Fruit fly (Drosophila melanogaster) whole organism, prepupa: ENCODE data around the gene rtp.

Source experiments
- Blimp-1 ChIP-seq: fragments of 200-800 bp; sonication (Bioruptor generic); optimal IDR thresholded peaks from 3 replicates; lab custom pipeline; 2017; ENCODE audit warnings: missing biosample characterization, missing genetic modification characterization, mild to moderate bottlenecking, moderate library complexity, missing genetic modification reagents
- CG10631 ChIP-seq: fragments of 200-800 bp; sonication (Bioruptor generic); optimal IDR thresholded peaks from 2 replicates; lab custom pipeline; 2016; ENCODE audit warnings: missing biosample characterization, missing genetic modification characterization
- CG10669 ChIP-seq: fragments of 200-800 bp; sonication (Bioruptor generic); optimal IDR thresholded peaks from 3 replicates; lab custom pipeline; 2018; ENCODE audit warnings: missing biosample characterization, mild to moderate bottlenecking, missing genetic modification characterization, moderate library complexity
- CG11294 ChIP-seq: fragments of 200-800 bp; sonication (Bioruptor generic); IDR thresholded peaks from 2 replicates; pipeline ENCODE4 v1.3.6; 2022; ENCODE audit warnings: missing biosample characterization, missing genetic modification characterization
- CG11762 ChIP-seq: fragments of 200-800 bp; sonication (Bioruptor generic); optimal IDR thresholded peaks from 3 replicates; lab custom pipeline; 2016; ENCODE audit warnings: missing biosample characterization, missing genetic modification characterization; ENCODE audit not compliant: insufficient read depth
- CG15336 ChIP-seq: fragments of 200-800 bp; sonication (Bioruptor generic); IDR thresholded peaks from 2 replicates; pipeline ENCODE4 v1.3.6; 2022; ENCODE audit warnings: missing biosample characterization, missing genetic modification characterization
- CG1621 ChIP-seq: fragments of 200-800 bp; sonication (Bioruptor generic); optimal IDR thresholded peaks from 3 replicates; lab custom pipeline; 2018; ENCODE audit warnings: missing biosample characterization, mild to moderate bottlenecking, missing genetic modification characterization
- CG31627 ChIP-seq: fragments of 200-800 bp; sonication (Bioruptor generic); optimal IDR thresholded peaks from 3 replicates; lab custom pipeline; 2016; ENCODE audit warnings: missing biosample characterization, missing genetic modification characterization
- CG34406 ChIP-seq: fragments of 200-800 bp; sonication (Bioruptor generic); optimal IDR thresholded peaks from 3 replicates; lab custom pipeline; 2016; ENCODE audit warnings: missing biosample characterization, missing genetic modification characterization
- CG3919 ChIP-seq: fragments of 200-800 bp; sonication (Bioruptor generic); optimal IDR thresholded peaks from 3 replicates; lab custom pipeline; 2016; ENCODE audit warnings: missing biosample characterization, missing genetic modification characterization
- CG6163 ChIP-seq: fragments of 200-800 bp; sonication (Bioruptor generic); IDR thresholded peaks from 3 replicates; pipeline ENCODE4 v1.3.6; 2022; ENCODE audit warnings: missing biosample characterization, missing genetic modification characterization
- CG6792 ChIP-seq: fragments of 200-800 bp; sonication (Bioruptor generic); optimal IDR thresholded peaks from 3 replicates; lab custom pipeline; 2016; ENCODE audit warnings: missing biosample characterization, missing genetic modification characterization
- CG6808 ChIP-seq: fragments of 200-800 bp; sonication (Bioruptor generic); optimal IDR thresholded peaks from 3 replicates; lab custom pipeline; 2017; ENCODE audit warnings: missing biosample characterization, missing genetic modification characterization, mild to moderate bottlenecking, moderate library complexity, missing genetic modification reagents
- CG6854 ChIP-seq: fragments of 200-800 bp; sonication (Bioruptor generic); optimal IDR thresholded peaks from 2 replicates; lab custom pipeline; 2017; ENCODE audit warnings: missing biosample characterization, mild to moderate bottlenecking, missing genetic modification characterization
- CG7368 ChIP-seq: fragments of 200-800 bp; sonication (Bioruptor generic); optimal IDR thresholded peaks from 3 replicates; lab custom pipeline; 2016; ENCODE audit warnings: missing biosample characterization, missing genetic modification characterization
- CG8119 ChIP-seq: fragments of 200-800 bp; sonication (Bioruptor generic); IDR thresholded peaks from 3 replicates; pipeline ENCODE4 v1.3.6; 2022; ENCODE audit warnings: missing biosample characterization, missing genetic modification characterization
- CG8319 ChIP-seq: fragments of 200-800 bp; sonication (Bioruptor generic); optimal IDR thresholded peaks from 3 replicates; lab custom pipeline; 2016; ENCODE audit warnings: missing biosample characterization, missing genetic modification characterization
- CG8632 ChIP-seq: fragments of 200-800 bp; sonication (Bioruptor generic); optimal IDR thresholded peaks from 3 replicates; lab custom pipeline; 2016; ENCODE audit warnings: missing biosample characterization, missing genetic modification characterization
- CG9139 ChIP-seq: fragments of 200-800 bp; sonication (Bioruptor generic); optimal IDR thresholded peaks from 3 replicates; lab custom pipeline; 2017; ENCODE audit warnings: missing biosample characterization, mild to moderate bottlenecking, missing genetic modification characterization
- Eip75B ChIP-seq: fragments of 200-800 bp; sonication (Bioruptor generic); optimal IDR thresholded peaks from 3 replicates; lab custom pipeline; 2016; ENCODE audit warnings: missing biosample characterization, missing genetic modification characterization
- Eip93F ChIP-seq: fragments of 200-800 bp; sonication (Bioruptor generic); optimal IDR thresholded peaks from 2 replicates; lab custom pipeline; 2016; ENCODE audit warnings: missing biosample characterization, mild to moderate bottlenecking, missing genetic modification characterization
- Ets96B ChIP-seq: fragments of 200-800 bp; optimal IDR thresholded peaks from 2 replicates; lab custom pipeline; 2019; ENCODE audit warnings: missing biosample characterization, mild to moderate bottlenecking, missing genetic modification characterization, moderate library complexity
- Hr39 ChIP-seq: fragments of 200-800 bp; sonication (Bioruptor generic); optimal IDR thresholded peaks from 2 replicates; lab custom pipeline; 2016; ENCODE audit warnings: missing biosample characterization, missing genetic modification characterization
- Lpt ChIP-seq: fragments of 200-800 bp; sonication (Bioruptor generic); optimal IDR thresholded peaks from 3 replicates; lab custom pipeline; 2016; ENCODE audit warnings: missing biosample characterization, missing genetic modification characterization
- Met ChIP-seq: fragments of 200-800 bp; sonication (Bioruptor generic); optimal IDR thresholded peaks from 3 replicates; lab custom pipeline; 2016; ENCODE audit warnings: missing biosample characterization, missing genetic modification characterization
- Smox ChIP-seq: fragments of 200-800 bp; sonication (Bioruptor generic); optimal IDR thresholded peaks from 3 replicates; lab custom pipeline; 2016; ENCODE audit warnings: missing biosample characterization, missing genetic modification characterization
- Sox102F ChIP-seq: fragments of 200-800 bp; sonication (Bioruptor generic); optimal IDR thresholded peaks from 2 replicates; lab custom pipeline; 2016; ENCODE audit warnings: missing biosample characterization, mild to moderate bottlenecking, missing genetic modification characterization
- Sox14 ChIP-seq: fragments of 200-800 bp; sonication (Bioruptor generic); optimal IDR thresholded peaks from 3 replicates; lab custom pipeline; 2016; ENCODE audit warnings: missing biosample characterization, missing genetic modification characterization
- dsx ChIP-seq: fragments of 200-800 bp; optimal IDR thresholded peaks from 3 replicates; lab custom pipeline; 2019; ENCODE audit warnings: missing biosample characterization, mild to moderate bottlenecking, missing genetic modification characterization, moderate library complexity; ENCODE audit not compliant: poor library complexity, severe bottlenecking
- eg ChIP-seq: fragments of 200-800 bp; sonication (Bioruptor generic); IDR thresholded peaks from 3 replicates; pipeline ENCODE4 v1.3.6; 2022; ENCODE audit warnings: missing biosample characterization, missing genetic modification characterization
- esn ChIP-seq: fragments of 200-800 bp; sonication (Bioruptor generic); optimal IDR thresholded peaks from 2 replicates; lab custom pipeline; 2016; ENCODE audit warnings: missing biosample characterization, mild to moderate bottlenecking, missing genetic modification characterization, moderate library complexity
- fd85E ChIP-seq: fragments of 200-800 bp; sonication (Bioruptor generic); optimal IDR thresholded peaks from 3 replicates; lab custom pipeline; 2016; ENCODE audit warnings: missing biosample characterization, missing genetic modification characterization
- lz ChIP-seq: fragments of 200-800 bp; sonication (Bioruptor generic); optimal IDR thresholded peaks from 3 replicates; lab custom pipeline; 2016; ENCODE audit warnings: missing biosample characterization, missing genetic modification characterization
- net ChIP-seq: fragments of 200-800 bp; sonication (Bioruptor generic); optimal IDR thresholded peaks from 3 replicates; lab custom pipeline; 2016; ENCODE audit warnings: missing biosample characterization, missing genetic modification characterization
- pdm3 ChIP-seq: fragments of 200-800 bp; sonication (Bioruptor generic); optimal IDR thresholded peaks from 3 replicates; lab custom pipeline; 2016; ENCODE audit warnings: missing biosample characterization, missing genetic modification characterization
- salr ChIP-seq, 2 experiments: fragments of 200-800 bp; sonication (Bioruptor generic); optimal IDR thresholded peaks; 3 replicates each; lab custom pipeline; 2016 to 2018; ENCODE audit warnings: missing biosample characterization in 2 of 2, missing genetic modification characterization in 2 of 2, mild to moderate bottlenecking in 1 of 2
- ss ChIP-seq, 2 experiments: fragments of 200-800 bp; sonication (Bioruptor generic); optimal IDR thresholded peaks; 2 replicates in 1 of 2; 3 replicates in 1 of 2; lab custom pipeline; 2017 to 2018; ENCODE audit warnings: mild to moderate bottlenecking in 2 of 2, missing biosample characterization in 2 of 2, missing genetic modification characterization in 2 of 2, moderate library complexity in 1 of 2
- svp ChIP-seq: fragments of 200-800 bp; sonication (Bioruptor generic); peaks from one replicate; lab custom pipeline; 2016; ENCODE audit warnings: missing biosample characterization, missing genetic modification characterization
- topi ChIP-seq: fragments of 200-800 bp; sonication (Bioruptor generic); optimal IDR thresholded peaks from 3 replicates; lab custom pipeline; 2016; ENCODE audit warnings: missing biosample characterization, missing genetic modification characterization
- vri ChIP-seq: fragments of 200-800 bp; sonication (Bioruptor generic); optimal IDR thresholded peaks from 3 replicates; lab custom pipeline; 2016; ENCODE audit warnings: missing biosample characterization, mild to moderate bottlenecking, missing genetic modification characterization

Gene rtp

dm6 chr3R:5282755-5283359 lies 45.7 kb upstream of the rtp start (continued):
- peak; percentile 43 for TF ChIP-seq CG3919 (GFP tag; lab: Kevin White, UChicago)

dm6 chr3R:5281094-5281493 lies 44.0 kb upstream of the rtp start:
- TF ChIP-seq Sox102F (GFP tag; lab: Kevin White, UChicago) (peak; percentile 55), Smox (GFP tag; lab: Kevin White, UChicago) (peak; percentile 14), esn (GFP tag; lab: Kevin White, UChicago) (peak; percentile 38), salr (GFP tag; optimal IDR thresholded peaks at IDR 0.05; lab: Kevin White, UChicago) (peak in 1 of 2 experiments; percentile 18), net (GFP tag; lab: Kevin White, UChicago) (peak; percentile 8), CG8119 (peak; percentile 60), CG31627 (GFP tag; lab: Kevin White, UChicago) (peak; percentile 32), lz (GFP tag; lab: Kevin White, UChicago) (peak; percentile 26), pdm3 (GFP tag; lab: Kevin White, UChicago) (peak; percentile 33), Sox14 (GFP tag; lab: Kevin White, UChicago) (peak; percentile 70), CG6808 (peak; percentile 36), Met (GFP tag; lab: Kevin White, UChicago) (peak; percentile 30), Lpt (GFP tag; lab: Kevin White, UChicago) (peak; percentile 61), Hr39 (GFP tag; lab: Kevin White, UChicago) (peak; percentile 1), CG8632 (GFP tag; lab: Kevin White, UChicago) (peak; percentile 20), CG11294 (GFP tag; lab: Robert Waterston, UW) (no peak), CG7368 (no peak), CG3919 (GFP tag; lab: Kevin White, UChicago) (peak; percentile 64), ss (GFP tag; optimal IDR thresholded peaks at IDR 0.05; lab: Kevin White, UChicago) (peak; percentile 45 to 53), CG15336 (GFP tag; lab: Robert Waterston, UW) (peak; percentile 47), CG9139 (GFP tag; lab: Kevin White, UChicago) (peak; percentile 34), CG10669 (GFP tag; lab: Kevin White, UChicago) (no peak), fd85E (GFP tag; lab: Kevin White, UChicago) (no peak), CG6163 (GFP tag; lab: Robert Waterston, UW) (peak; percentile 90; the same call in 2 of the 3 replicates), CG10631 (no peak), svp (GFP tag; lab: Kevin White, UChicago) (no peak), dsx (GFP tag; lab: Kevin White, UChicago) (peak; percentile 32), Eip93F (GFP tag; lab: Kevin White, UChicago) (peak; percentile 15), topi (GFP tag; lab: Kevin White, UChicago) (peak; percentile 18), CG6854 (GFP tag; lab: Kevin White, UChicago) (peak; percentile 55), CG8319 (no peak), vri (GFP tag; lab: Kevin White, UChicago) (peak; percentile 51), Eip75B (peak; percentile 47), CG11762 (GFP tag; lab: Kevin White, UChicago) (no peak), Ets96B (tag; lab: Kevin White, UChicago) (peak; percentile 18), Blimp-1 (GFP tag; lab: Kevin White, UChicago) (peak; percentile 1), CG1621 (tag; lab: Kevin White, UChicago) (peak; percentile 2), CG34406 (GFP tag; lab: Kevin White, UChicago) (peak; percentile 20)

dm6 chr3R:5280380-5280779 lies 43.3 kb upstream of the rtp start:
- TF ChIP-seq ss (GFP tag; optimal IDR thresholded peaks at IDR 0.05; lab: Kevin White, UChicago) (no peak), Sox102F (GFP tag; lab: Kevin White, UChicago) (no peak), CG6792 (no peak), lz (GFP tag; lab: Kevin White, UChicago) (no peak), CG8632 (GFP tag; lab: Kevin White, UChicago) (no peak), eg (no peak), CG8319 (no peak), Ets96B (tag; lab: Kevin White, UChicago) (no peak)
